Worm (Caenorhabditis elegans): ENCODE data around the gene ZC395.4.

The ZC395.4 gene

ce11 chrIII:5269814-5270213, at the start of gene ZC395.4:
Gene ZC395.4 (plus strand): TSS chrIII:5270114.
- TF ChIP-seq F33H1.4 (GFP tag; IDR thresholded peaks at IDR 0.05): no peak
- no peak for TF ChIP-seq ama-1 (optimal IDR thresholded peaks at IDR 0.05)
- no peak for TF ChIP-seq ama-1 (GFP tag; optimal IDR thresholded peaks at IDR 0.05)
- no peak for TF ChIP-seq rpc-1 (optimal IDR thresholded peaks at IDR 0.05)
- no peak for TF ChIP-seq rpc-1 (tag; optimal IDR thresholded peaks at IDR 0.05)
- no peak for TF ChIP-seq ztf-3 (GFP tag; optimal IDR thresholded peaks at IDR 0.05)
- TF ChIP-seq pha-4 (tag; optimal IDR thresholded peaks at IDR 0.05): no peak
- TF ChIP-seq hmg-1.2 (GFP tag; IDR thresholded peaks at IDR 0.05): no peak

- TF ChIP-seq ztf-6 (GFP tag; IDR thresholded peaks at IDR 0.05) (no peak), dox-1 (GFP tag; IDR thresholded peaks at IDR 0.05) (no peak), egl-18 (GFP tag; IDR thresholded peaks at IDR 0.05) (no peak), Y56A3A.18 (GFP tag; IDR thresholded peaks at IDR 0.05) (no peak), B0035.1 (tag; optimal IDR thresholded peaks at IDR 0.05) (no peak), hmg-20 (GFP tag; IDR thresholded peaks at IDR 0.05) (no peak), unc-62 (GFP tag; optimal IDR thresholded peaks at IDR 0.05) (no peak), lsy-27 (tag; optimal IDR thresholded peaks at IDR 0.05; ENCODE audit: borderline replicate concordance, insufficient read depth) (no peak), ztf-22 (GFP tag; optimal IDR thresholded peaks at IDR 0.05) (no peak), Y79H2A.3 (GFP tag; conservative IDR thresholded peaks at IDR 0.05) (no peak), nfya-1 (tag; optimal IDR thresholded peaks at IDR 0.05; ENCODE audit: borderline replicate concordance, insufficient read depth) (no peak), lin-35 (GFP tag; optimal IDR thresholded peaks at IDR 0.05) (no peak), hmg-1.2 (GFP tag; IDR thresholded peaks at IDR 0.05) (no peak), ekl-4 (GFP tag; IDR thresholded peaks at IDR 0.05) (no peak), egrh-3 (GFP tag; IDR thresholded peaks at IDR 0.05) (no peak), fkh-3 (tag; optimal IDR thresholded peaks at IDR 0.05) (no peak)
Observed at ce11 chrIII:5221820-5222219, 48.1 kb upstream of the ZC395.4 start.

ce11 chrIII:5222777-5223176, 47.1 kb upstream of the ZC395.4 start:
- no peak for TF ChIP-seq efl-1 (GFP tag; optimal IDR thresholded peaks at IDR 0.05)
- TF ChIP-seq tbx-9 (tag; optimal IDR thresholded peaks at IDR 0.05; ENCODE audit: borderline replicate concordance): no peak
- no peak for TF ChIP-seq pbrm-1 (GFP tag; IDR thresholded peaks at IDR 0.05)
- TF ChIP-seq K11D2.4 (GFP tag; IDR thresholded peaks at IDR 0.05): no peak
- TF ChIP-seq ccch-3 (GFP tag; optimal IDR thresholded peaks at IDR 0.05): no peak
- TF ChIP-seq ama-1 (optimal IDR thresholded peaks at IDR 0.05): no peak
- no peak for TF ChIP-seq ama-1 (GFP tag; optimal IDR thresholded peaks at IDR 0.05)
- TF ChIP-seq ceh-100 (GFP tag; IDR thresholded peaks at IDR 0.05): no peak
- no peak for TF ChIP-seq aptf-2 (GFP tag; conservative IDR thresholded peaks at IDR 0.05)
- TF ChIP-seq mel-28 (tag; optimal IDR thresholded peaks at IDR 0.05; ENCODE audit: borderline replicate concordance): no peak
- TF ChIP-seq athp-1 (tag; optimal IDR thresholded peaks at IDR 0.05): no peak
- no peak for TF ChIP-seq cebp-1 (GFP tag; IDR thresholded peaks at IDR 0.05)
- no peak for TF ChIP-seq cebp-1 (tag; optimal IDR thresholded peaks at IDR 0.05)

- TF ChIP-seq cebp-1 (GFP tag; IDR thresholded peaks at IDR 0.05) (peak; percentile 78), cebp-1 (tag; optimal IDR thresholded peaks at IDR 0.05) (peak; percentile 88), nhr-80 (tag; optimal IDR thresholded peaks at IDR 0.05) (peak; percentile 66), ztf-6 (GFP tag; IDR thresholded peaks at IDR 0.05) (no peak), attf-5 (GFP tag; optimal IDR thresholded peaks at IDR 0.05) (peak; percentile 29), zim-3 (tag; optimal IDR thresholded peaks at IDR 0.05) (no peak)
Observed at ce11 chrIII:5224908-5225307, 45.0 kb upstream of the ZC395.4 start.
